Worm (Caenorhabditis elegans) whole organism, young adult: ENCODE measurements around the gene F44E5.1.

Experiments used
- B0019.2 ChIP-seq: fragments of 200-800 bp; sonication (Bioruptor generic); conservative IDR thresholded peaks from 2 replicates; pipeline ENCODE4 v1.3.6; 2022; ENCODE audit warnings: missing genetic modification reagents, missing genetic modification characterization, missing compliant biosample characterization
- B0261.1 ChIP-seq: sonication (generic microtip); optimal IDR thresholded peaks from 2 replicates; lab custom pipeline; 2016; ENCODE audit warnings: mild to moderate bottlenecking, missing genetic modification characterization, moderate library complexity, missing compliant biosample characterization
- B0336.3 ChIP-seq: fragments of 200-800 bp; sonication (Bioruptor generic); IDR thresholded peaks from 2 replicates; pipeline ENCODE4 v1.3.6; 2022; ENCODE audit warnings: missing genetic modification characterization, missing compliant biosample characterization
- C06A6.2 ChIP-seq: fragments of 200-800 bp; sonication (Bioruptor generic); conservative IDR thresholded peaks from 2 replicates; pipeline ENCODE4 v1.3.6; 2022; ENCODE audit warnings: missing genetic modification characterization, missing compliant biosample characterization
- D2030.7 ChIP-seq: fragments of 200-800 bp; sonication (Bioruptor generic); IDR thresholded peaks from 2 replicates; pipeline ENCODE4 v1.3.6; 2022; ENCODE audit warnings: missing genetic modification reagents, missing genetic modification characterization, missing compliant biosample characterization
- F49E8.2 ChIP-seq: sonication (generic microtip); optimal IDR thresholded peaks from 3 replicates; lab custom pipeline; 2017; ENCODE audit warnings: missing genetic modification characterization, mild to moderate bottlenecking, missing compliant biosample characterization, antibody characterized with exemption, moderate library complexity; ENCODE audit not compliant: insufficient read depth
- F55B11.4 ChIP-seq: sonication (generic microtip); optimal IDR thresholded peaks from 2 replicates; lab custom pipeline; 2016; ENCODE audit warnings: missing compliant biosample characterization, missing genetic modification characterization, borderline replicate concordance; ENCODE audit not compliant: insufficient read depth
- F57A8.1 ChIP-seq: fragments of 200-800 bp; sonication (Bioruptor generic); optimal IDR thresholded peaks from 2 replicates; lab custom pipeline; 2018; ENCODE audit warnings: mild to moderate bottlenecking, missing genetic modification characterization, moderate library complexity, missing compliant biosample characterization
- Y67H2A.10 ChIP-seq: fragments of 200-800 bp; sonication (Bioruptor generic); conservative IDR thresholded peaks from 2 replicates; pipeline ENCODE4 v1.3.6; 2022; ENCODE audit warnings: missing genetic modification reagents, missing genetic modification characterization, missing compliant biosample characterization
- ZK185.1 ChIP-seq: sonication (generic microtip); optimal IDR thresholded peaks from 2 replicates; lab custom pipeline; 2016; ENCODE audit warnings: mild to moderate bottlenecking, missing genetic modification characterization, missing compliant biosample characterization; ENCODE audit not compliant: poor library complexity, severe bottlenecking
- aptf-3 ChIP-seq: fragments of 200-800 bp; sonication (Bioruptor generic); IDR thresholded peaks from 2 replicates; pipeline ENCODE4 v1.3.6; 2022; ENCODE audit warnings: missing genetic modification characterization, missing compliant biosample characterization
- attf-5 ChIP-seq: fragments of 200-800 bp; sonication (Bioruptor generic); optimal IDR thresholded peaks from 2 replicates; lab custom pipeline; 2018; ENCODE audit warnings: mild to moderate bottlenecking, missing genetic modification characterization, missing compliant biosample characterization
- cebp-1 ChIP-seq, 2 experiments: fragments of 200-800 bp in 1 of 2; sonication (Bioruptor generic) in 1 of 2; sonication (generic microtip) in 1 of 2; IDR thresholded peaks in 1 of 2; optimal IDR thresholded peaks in 1 of 2; 2 replicates each; pipeline versions ENCODE4 v1.3.6 to Lab custom; 2017 to 2022; ENCODE audit warnings: missing compliant biosample characterization in 2 of 2, missing genetic modification characterization in 2 of 2, mild to moderate bottlenecking in 1 of 2, missing genetic modification reagents in 1 of 2, moderate library complexity in 1 of 2
- cebp-2 ChIP-seq: fragments of 200-800 bp; sonication (Bioruptor generic); IDR thresholded peaks from 2 replicates; pipeline ENCODE4 v1.3.6; 2022; ENCODE audit warnings: missing genetic modification characterization, missing compliant biosample characterization
- ceh-100 ChIP-seq: fragments of 200-800 bp; sonication (Bioruptor generic); IDR thresholded peaks from 2 replicates; pipeline ENCODE4 v1.3.6; 2022; ENCODE audit warnings: missing genetic modification reagents, missing genetic modification characterization, missing compliant biosample characterization
- ceh-27 ChIP-seq: fragments of 200-800 bp; sonication (Bioruptor generic); optimal IDR thresholded peaks from 2 replicates; lab custom pipeline; 2018; ENCODE audit warnings: mild to moderate bottlenecking, missing genetic modification characterization, moderate library complexity, missing compliant biosample characterization
- ceh-40 ChIP-seq: fragments of 200-800 bp; sonication (Bioruptor generic); IDR thresholded peaks from 2 replicates; pipeline ENCODE4 v1.3.6; 2022; ENCODE audit warnings: missing genetic modification characterization, missing compliant biosample characterization
- dox-1 ChIP-seq: fragments of 200-800 bp; sonication (Bioruptor generic); IDR thresholded peaks from 2 replicates; pipeline ENCODE4 v1.3.6; 2022; ENCODE audit warnings: missing genetic modification reagents, missing genetic modification characterization, missing compliant biosample characterization
- egl-18 ChIP-seq: fragments of 200-800 bp; sonication (Bioruptor generic); IDR thresholded peaks from 2 replicates; pipeline ENCODE4 v1.3.6; 2022; ENCODE audit warnings: missing genetic modification reagents, missing genetic modification characterization, missing compliant biosample characterization
- egl-44 ChIP-seq: fragments of 200-800 bp; sonication (Bioruptor generic); IDR thresholded peaks from 2 replicates; pipeline ENCODE4 v1.3.6; 2022; ENCODE audit warnings: missing genetic modification reagents, missing genetic modification characterization, missing compliant biosample characterization
- gei-17 ChIP-seq: fragments of 200-800 bp; sonication (Bioruptor generic); optimal IDR thresholded peaks from 2 replicates; lab custom pipeline; 2018; ENCODE audit warnings: mild to moderate bottlenecking, missing genetic modification characterization, missing compliant biosample characterization
- hlh-12 ChIP-seq: sonication (generic microtip); optimal IDR thresholded peaks from 2 replicates; lab custom pipeline; 2016; ENCODE audit warnings: missing genetic modification characterization, missing compliant biosample characterization
- hmg-1.2 ChIP-seq: fragments of 200-800 bp; sonication (Bioruptor generic); IDR thresholded peaks from 2 replicates; pipeline ENCODE4 v1.3.6; 2022; ENCODE audit warnings: missing genetic modification reagents, missing genetic modification characterization, missing compliant biosample characterization
- lin-26 ChIP-seq: fragments of 200-800 bp; sonication (Bioruptor generic); IDR thresholded peaks from 2 replicates; pipeline ENCODE4 v1.3.6; 2022; ENCODE audit warnings: missing genetic modification reagents, missing genetic modification characterization, missing compliant biosample characterization
- lin-35 ChIP-seq, 3 experiments: fragments of 150-350 bp in 2 of 3; sonication (generic microtip) in 1 of 3; optimal IDR thresholded peaks; 2 replicates each; lab custom pipeline; 2014 to 2018; ENCODE audit warnings: missing biosample characterization in 3 of 3, missing genetic modification characterization in 3 of 3, missing genetic modification reagents in 3 of 3
- lin-54 ChIP-seq: fragments of 200-800 bp; sonication (Bioruptor generic); optimal IDR thresholded peaks from 2 replicates; lab custom pipeline; 2018; ENCODE audit warnings: mild to moderate bottlenecking, missing genetic modification characterization, missing compliant biosample characterization
- lir-1 ChIP-seq: fragments of 200-800 bp; sonication (Bioruptor generic); conservative IDR thresholded peaks from 2 replicates; pipeline ENCODE4 v1.3.6; 2022; ENCODE audit warnings: missing genetic modification reagents, missing genetic modification characterization, missing compliant biosample characterization
- madf-10 ChIP-seq: sonication (generic microtip); optimal IDR thresholded peaks from 2 replicates; lab custom pipeline; 2016; ENCODE audit warnings: mild to moderate bottlenecking, missing genetic modification characterization, missing compliant biosample characterization
- mcd-1 ChIP-seq: fragments of 200-800 bp; sonication (Bioruptor generic); IDR thresholded peaks from 2 replicates; pipeline ENCODE4 v1.3.6; 2022; ENCODE audit warnings: missing genetic modification reagents, missing genetic modification characterization, missing compliant biosample characterization
- mes-4 ChIP-seq: sonication (generic microtip); optimal IDR thresholded peaks from 2 replicates; lab custom pipeline; 2016; ENCODE audit warnings: missing genotype, missing genetic modification characterization, missing compliant biosample characterization
- nfya-2 ChIP-seq: fragments of 200-800 bp; sonication (Bioruptor generic); IDR thresholded peaks from 2 replicates; pipeline ENCODE4 v1.3.6; 2022; ENCODE audit warnings: missing genetic modification reagents, missing genetic modification characterization, missing compliant biosample characterization
- nfyb-1 ChIP-seq: fragments of 200-800 bp; sonication (Bioruptor generic); IDR thresholded peaks from 2 replicates; pipeline ENCODE4 v1.3.6; 2022; ENCODE audit warnings: missing genetic modification reagents, missing genetic modification characterization, missing compliant biosample characterization
- nhr-120 ChIP-seq: fragments of 200-800 bp; sonication (Bioruptor generic); IDR thresholded peaks from 2 replicates; pipeline ENCODE4 v1.3.6; 2022; ENCODE audit warnings: missing genetic modification characterization, missing compliant biosample characterization
- nhr-27 ChIP-seq: fragments of 200-800 bp; sonication (Bioruptor generic); optimal IDR thresholded peaks from 2 replicates; lab custom pipeline; 2018; ENCODE audit warnings: mild to moderate bottlenecking, missing genetic modification characterization, moderate library complexity, missing compliant biosample characterization
- nhr-80 ChIP-seq: sonication (generic microtip); optimal IDR thresholded peaks from 2 replicates; lab custom pipeline; 2016; ENCODE audit warnings: missing genetic modification characterization, missing compliant biosample characterization
- nhr-90 ChIP-seq: sonication (generic microtip); optimal IDR thresholded peaks from 2 replicates; lab custom pipeline; 2016; ENCODE audit warnings: missing genotype, mild to moderate bottlenecking, missing genetic modification characterization, missing compliant biosample characterization
- pha-4 ChIP-seq: fragments of 150-350 bp; sonication (generic microtip); optimal IDR thresholded peaks from 2 replicates; lab custom pipeline; 2014; ENCODE audit warnings: missing biosample characterization, missing genetic modification reagents, missing genetic modification characterization
- rpc-1 ChIP-seq, 2 experiments: fragments of 150-350 bp in 1 of 2; sonication (generic microtip) in 1 of 2; optimal IDR thresholded peaks; 2 replicates each; lab custom pipeline; 2014 to 2018; ENCODE audit warnings: missing biosample characterization in 1 of 2, missing genetic modification characterization in 1 of 2, missing genetic modification reagents in 1 of 2, missing genotype in 1 of 2
- sea-2 ChIP-seq: fragments of 200-800 bp; sonication (Bioruptor generic); IDR thresholded peaks from 2 replicates; pipeline ENCODE4 v1.3.6; 2022; ENCODE audit warnings: missing genetic modification characterization, missing compliant biosample characterization
- snpc-1.1 ChIP-seq: sonication (generic microtip); optimal IDR thresholded peaks from 2 replicates; lab custom pipeline; 2017; ENCODE audit warnings: missing genetic modification characterization, mild to moderate bottlenecking, missing compliant biosample characterization, antibody characterized with exemption, moderate library complexity, missing genotype, missing genetic modification reagents; ENCODE audit not compliant: insufficient read depth
- somi-1 ChIP-seq: fragments of 200-800 bp; sonication (Bioruptor generic); optimal IDR thresholded peaks from 2 replicates; lab custom pipeline; 2018; ENCODE audit warnings: mild to moderate bottlenecking, missing genetic modification characterization, missing compliant biosample characterization
- tbp1 ChIP-seq: fragments of 200-800 bp; sonication (Bioruptor generic); optimal IDR thresholded peaks from 2 replicates; lab custom pipeline; 2018; ENCODE audit warnings: mild to moderate bottlenecking, missing genetic modification characterization, missing compliant biosample characterization
- unc-62 ChIP-seq: fragments of 150-350 bp; optimal IDR thresholded peaks from 2 replicates; lab custom pipeline; 2014; ENCODE audit warnings: missing biosample characterization, missing genetic modification reagents, missing genetic modification characterization
- xnd-1 ChIP-seq: sonication (generic microtip); optimal IDR thresholded peaks from 2 replicates; lab custom pipeline; 2016; ENCODE audit warnings: missing genotype, missing genetic modification reagents, missing genetic modification characterization, missing compliant biosample characterization
- ztf-18 ChIP-seq: sonication (generic microtip); optimal IDR thresholded peaks from 2 replicates; lab custom pipeline; 2016; ENCODE audit warnings: missing genotype, mild to moderate bottlenecking, missing genetic modification characterization, missing compliant biosample characterization
- ztf-22 ChIP-seq: fragments of 200-800 bp; sonication (Bioruptor generic); optimal IDR thresholded peaks from 2 replicates; lab custom pipeline; 2018; ENCODE audit warnings: mild to moderate bottlenecking, missing genetic modification characterization, moderate library complexity, missing compliant biosample characterization
- ztf-6 ChIP-seq: fragments of 200-800 bp; sonication (Bioruptor generic); IDR thresholded peaks from 2 replicates; pipeline ENCODE4 v1.3.6; 2022; ENCODE audit warnings: missing genetic modification reagents, missing genetic modification characterization, missing compliant biosample characterization

Gene F44E5.1

ce11 chrII:11756684-11757107 lies 17.7 kb downstream of the F44E5.1 start (continued):
- TF ChIP-seq somi-1 (GFP tag; lab: Kevin White, UChicago) (peak; percentile 5), ZK185.1 (tag; lab: Kevin White, UChicago) (peak; percentile 12), mes-4 (tag; lab: Kevin White, UChicago) (no peak), nhr-90 (tag; lab: Kevin White, UChicago) (peak; percentile 24), pha-4 (no peak), cebp-1 (GFP tag; IDR thresholded peaks at IDR 0.05; lab: Robert Waterston, UW) (0 out of 2 replicates have a peak, but pooled peaks have one; percentile 9), cebp-1 (tag; optimal IDR thresholded peaks at IDR 0.05; lab: Kevin White, UChicago) (peak; percentile 42), mcd-1 (peak; percentile 33; the same call in 1 of the 2 replicates), ceh-27 (GFP tag; lab: Kevin White, UChicago) (no peak), lin-54 (GFP tag; lab: Kevin White, UChicago) (peak; percentile 62), C06A6.2 (GFP tag; lab: Robert Waterston, UW) (peak; percentile 55; the same call in 1 of the 2 replicates), ztf-6 (GFP tag; lab: Robert Waterston, UW) (no peak), egl-44 (GFP tag; lab: Robert Waterston, UW) (peak; percentile 33; the same call in 1 of the 2 replicates), dox-1 (GFP tag; lab: Robert Waterston, UW) (peak; percentile 77), ztf-22 (GFP tag; lab: Kevin White, UChicago) (peak; percentile 24), egl-18 (GFP tag; lab: Robert Waterston, UW) (no peak), ceh-40 (GFP tag; lab: Robert Waterston, UW) (peak; percentile 73; the same call in 1 of the 2 replicates), gei-17 (GFP tag; lab: Kevin White, UChicago) (peak; percentile 15), D2030.7 (GFP tag; lab: Robert Waterston, UW) (0 out of 2 replicates have a peak, but pooled peaks have one; percentile 11), F55B11.4 (no peak), B0019.2 (GFP tag; lab: Robert Waterston, UW) (no peak), tbp1 (GFP tag; lab: Kevin White, UChicago) (peak; percentile 59), unc-62 (GFP tag; lab: Kevin White, UChicago) (no peak), nhr-80 (tag; lab: Kevin White, UChicago) (peak; percentile 46), lin-35 (GFP tag; optimal IDR thresholded peaks at IDR 0.05; lab: Kevin White, UChicago) (peak in 1 of 3 experiments; percentile 7), lir-1 (GFP tag; lab: Robert Waterston, UW) (no peak), F49E8.2 (no peak), lin-26 (GFP tag; lab: Robert Waterston, UW) (peak; percentile 79), cebp-2 (GFP tag; lab: Robert Waterston, UW) (no peak), nhr-120 (no peak), nfya-2 (GFP tag; lab: Robert Waterston, UW) (no peak), ztf-18 (tag; lab: Kevin White, UChicago) (peak; percentile 59), B0336.3 (GFP tag; lab: Robert Waterston, UW) (peak; percentile 60), xnd-1 (peak; percentile 18), Y67H2A.10 (no peak), hmg-1.2 (0 out of 2 replicates have a peak, but pooled peaks have one; percentile 23), nhr-27 (tag; lab: Kevin White, UChicago) (no peak), F57A8.1 (GFP tag; lab: Kevin White, UChicago) (no peak), attf-5 (GFP tag; lab: Kevin White, UChicago) (peak; percentile 65), madf-10 (tag; lab: Kevin White, UChicago) (peak; percentile 23), ceh-100 (GFP tag; lab: Robert Waterston, UW) (0 out of 2 replicates have a peak, but pooled peaks have one; percentile 55), B0261.1 (tag; lab: Kevin White, UChicago) (no peak), sea-2 (GFP tag; lab: Robert Waterston, UW) (no peak), hlh-12 (tag; lab: Kevin White, UChicago) (no peak), snpc-1.1 (tag; lab: Kevin White, UChicago) (peak; percentile 86), rpc-1 (optimal IDR thresholded peaks at IDR 0.05; lab: Kevin White, UChicago) (no peak), rpc-1 (tag; optimal IDR thresholded peaks at IDR 0.05; lab: Kevin White, UChicago) (no peak), aptf-3 (no peak), nfyb-1 (GFP tag; lab: Robert Waterston, UW) (peak; percentile 92)
